Worm (Caenorhabditis elegans): ENCODE results near the gene C16A11.10.

Gene C16A11.10

ce11 chrII:4230816-4231435 is at the start of gene C16A11.10:
Gene C16A11.10, plus strand, starts transcription at chrII:4231385.
- TF ChIP-seq ets-7 (tag; optimal IDR thresholded peaks at IDR 0.05) = no peak
- no peak for TF ChIP-seq tra-4 (tag; optimal IDR thresholded peaks at IDR 0.05)
- no peak for TF ChIP-seq ama-1 (optimal IDR thresholded peaks at IDR 0.05)
- no peak for TF ChIP-seq flt-1 (GFP tag; IDR thresholded peaks at IDR 0.05)
- no peak for TF ChIP-seq tbx-11 (GFP tag; IDR thresholded peaks at IDR 0.05)

ce11 chrII:4182364-4182763 is 48.8 kb upstream of the C16A11.10 start, which contains the start of gene R03H10.11:
Gene R03H10.11, plus strand, starts transcription at chrII:4182664.
- no peak for TF ChIP-seq aly-1 (tag; optimal IDR thresholded peaks at IDR 0.05)
- TF ChIP-seq hmg-4 (GFP tag; optimal IDR thresholded peaks at IDR 0.05) = no peak
- TF ChIP-seq tbx-37 (GFP tag; conservative IDR thresholded peaks at IDR 0.05) = no peak
- no peak for TF ChIP-seq tra-4 (tag; optimal IDR thresholded peaks at IDR 0.05)
- TF ChIP-seq ceh-13 (GFP tag; optimal IDR thresholded peaks at IDR 0.05) = no peak
- no peak for TF ChIP-seq ets-7 (tag; optimal IDR thresholded peaks at IDR 0.05)
- TF ChIP-seq hmbx-1 (tag; optimal IDR thresholded peaks at IDR 0.05) = no peak
- no peak for TF ChIP-seq ceh-36 (tag; optimal IDR thresholded peaks at IDR 0.05)
- no peak for TF ChIP-seq pes-1 (GFP tag; IDR thresholded peaks at IDR 0.05)
- no peak for TF ChIP-seq scrt-1 (GFP tag; IDR thresholded peaks at IDR 0.05)
- TF ChIP-seq ama-1 (optimal IDR thresholded peaks at IDR 0.05) = no peak
- no peak for TF ChIP-seq sea-1 (GFP tag; conservative IDR thresholded peaks at IDR 0.05)
- no peak for TF ChIP-seq B0310.2 (tag; optimal IDR thresholded peaks at IDR 0.05)
- no peak for TF ChIP-seq F13C5.2 (tag; optimal IDR thresholded peaks at IDR 0.05)
- no peak for TF ChIP-seq hnd-1 (tag; optimal IDR thresholded peaks at IDR 0.05)
- TF ChIP-seq flt-1 (GFP tag; IDR thresholded peaks at IDR 0.05) = no peak

- TF ChIP-seq sea-1 (GFP tag; conservative IDR thresholded peaks at IDR 0.05) = no peak
- TF ChIP-seq tbx-37 (GFP tag; conservative IDR thresholded peaks at IDR 0.05) = no peak
- no peak for TF ChIP-seq scrt-1 (GFP tag; IDR thresholded peaks at IDR 0.05)
- no peak for TF ChIP-seq ama-1 (optimal IDR thresholded peaks at IDR 0.05)
- no peak for TF ChIP-seq hmbx-1 (tag; optimal IDR thresholded peaks at IDR 0.05)
- no peak for TF ChIP-seq B0310.2 (tag; optimal IDR thresholded peaks at IDR 0.05)
- TF ChIP-seq F13C5.2 (tag; optimal IDR thresholded peaks at IDR 0.05) = no peak
- no peak for TF ChIP-seq ceh-13 (GFP tag; optimal IDR thresholded peaks at IDR 0.05)
- no peak for TF ChIP-seq aly-1 (tag; optimal IDR thresholded peaks at IDR 0.05)
- TF ChIP-seq tbx-11 (GFP tag; IDR thresholded peaks at IDR 0.05) = no peak
- no peak for TF ChIP-seq flt-1 (GFP tag; IDR thresholded peaks at IDR 0.05)
- no peak for TF ChIP-seq ets-7 (tag; optimal IDR thresholded peaks at IDR 0.05)
- no peak for TF ChIP-seq ceh-36 (tag; optimal IDR thresholded peaks at IDR 0.05)
- TF ChIP-seq hmg-4 (GFP tag; optimal IDR thresholded peaks at IDR 0.05) = no peak
Observed at ce11 chrII:4183979-4184378, 47.2 kb upstream of the C16A11.10 start.

- TF ChIP-seq hmg-4 (GFP tag; optimal IDR thresholded peaks at IDR 0.05) (no peak), scrt-1 (GFP tag; IDR thresholded peaks at IDR 0.05) (no peak), F13C5.2 (tag; optimal IDR thresholded peaks at IDR 0.05) (no peak), aly-1 (tag; optimal IDR thresholded peaks at IDR 0.05) (no peak), tbx-11 (GFP tag; IDR thresholded peaks at IDR 0.05) (no peak), hnd-1 (tag; optimal IDR thresholded peaks at IDR 0.05) (no peak), pes-1 (GFP tag; IDR thresholded peaks at IDR 0.05) (no peak), tbx-37 (GFP tag; conservative IDR thresholded peaks at IDR 0.05) (no peak), ets-7 (tag; optimal IDR thresholded peaks at IDR 0.05) (no peak), tra-4 (tag; optimal IDR thresholded peaks at IDR 0.05) (no peak), sea-1 (GFP tag; conservative IDR thresholded peaks at IDR 0.05) (no peak), B0310.2 (tag; optimal IDR thresholded peaks at IDR 0.05) (no peak)
Observed at ce11 chrII:4186364-4186763, 44.8 kb upstream of the C16A11.10 start, which contains the start of gene cpna-1. Gene cpna-1, plus strand, starts transcription at chrII:4186664.

ce11 chrII:4194127-4194526 is 37.1 kb upstream of the C16A11.10 start, which contains the start of gene mth-2:
Gene mth-2, minus strand, starts transcription at chrII:4194314.
- TF ChIP-seq hmg-4 (GFP tag; optimal IDR thresholded peaks at IDR 0.05) = no peak
- no peak for TF ChIP-seq pes-1 (GFP tag; IDR thresholded peaks at IDR 0.05)
- no peak for TF ChIP-seq F13C5.2 (tag; optimal IDR thresholded peaks at IDR 0.05)
- TF ChIP-seq flt-1 (GFP tag; IDR thresholded peaks at IDR 0.05) = no peak
- TF ChIP-seq tbx-11 (GFP tag; IDR thresholded peaks at IDR 0.05) = no peak

ce11 chrII:4203729-4204184 is 27.4 kb upstream of the C16A11.10 start, which contains the start of gene mth-1:
Gene mth-1, minus strand, starts transcription at chrII:4203779.
- TF ChIP-seq flt-1 (GFP tag; IDR thresholded peaks at IDR 0.05) (no peak), tbx-11 (GFP tag; IDR thresholded peaks at IDR 0.05) (no peak), ets-7 (tag; optimal IDR thresholded peaks at IDR 0.05) (no peak), scrt-1 (GFP tag; IDR thresholded peaks at IDR 0.05) (no peak), tbx-37 (GFP tag; conservative IDR thresholded peaks at IDR 0.05) (no peak), hmbx-1 (tag; optimal IDR thresholded peaks at IDR 0.05) (no peak), ceh-13 (GFP tag; optimal IDR thresholded peaks at IDR 0.05) (no peak)

ce11 chrII:4209071-4209747 is 22.0 kb upstream of the C16A11.10 start, which contains the start of gene F31D5.6:
Gene F31D5.6, plus strand, starts transcription at chrII:4209697.
- TF ChIP-seq ama-1 (optimal IDR thresholded peaks at IDR 0.05) (no peak), sea-1 (GFP tag; conservative IDR thresholded peaks at IDR 0.05) (0 out of 2 replicates have a peak, but pooled peaks have one; percentile 43)

- TF ChIP-seq aly-1 (tag; optimal IDR thresholded peaks at IDR 0.05) (no peak), pes-1 (GFP tag; IDR thresholded peaks at IDR 0.05) (no peak), hmbx-1 (tag; optimal IDR thresholded peaks at IDR 0.05) (no peak), ceh-36 (tag; optimal IDR thresholded peaks at IDR 0.05) (no peak), ets-7 (tag; optimal IDR thresholded peaks at IDR 0.05) (no peak), ceh-13 (GFP tag; optimal IDR thresholded peaks at IDR 0.05) (no peak), ama-1 (optimal IDR thresholded peaks at IDR 0.05) (no peak), tra-4 (tag; optimal IDR thresholded peaks at IDR 0.05) (no peak), sea-1 (GFP tag; conservative IDR thresholded peaks at IDR 0.05) (no peak), tbx-11 (GFP tag; IDR thresholded peaks at IDR 0.05) (no peak), hmg-4 (GFP tag; optimal IDR thresholded peaks at IDR 0.05) (no peak), tbx-37 (GFP tag; conservative IDR thresholded peaks at IDR 0.05) (no peak), B0310.2 (tag; optimal IDR thresholded peaks at IDR 0.05) (no peak), scrt-1 (GFP tag; IDR thresholded peaks at IDR 0.05) (no peak), F13C5.2 (tag; optimal IDR thresholded peaks at IDR 0.05) (no peak), flt-1 (GFP tag; IDR thresholded peaks at IDR 0.05) (no peak), hnd-1 (tag; optimal IDR thresholded peaks at IDR 0.05) (no peak)
Observed at ce11 chrII:4211113-4211512, 20.1 kb upstream of the C16A11.10 start, which contains the start of gene F31D5.7. Gene F31D5.7, plus strand, starts transcription at chrII:4211413.

All from whole organism, early embryonic.